Fruit fly (Drosophila melanogaster) whole organism, adult: Measurements from ENCODE around the gene CG14609.

Source experiments
- CG11617 ChIP-seq: fragments of 200-800 bp; sonication (Bioruptor generic); optimal IDR thresholded peaks from 2 replicates; lab custom pipeline; 2017; ENCODE audit warnings: mild to moderate bottlenecking, missing biosample characterization, missing genetic modification reagents, missing genetic modification characterization
- CG14711 ChIP-seq: fragments of 200-800 bp; sonication (Bioruptor generic); optimal IDR thresholded peaks from 2 replicates; lab custom pipeline; 2018; ENCODE audit warnings: missing biosample characterization, mild to moderate bottlenecking, missing genetic modification characterization, moderate library complexity
- CG33017 ChIP-seq: fragments of 200-800 bp; sonication (Bioruptor generic); optimal IDR thresholded peaks from 2 replicates; lab custom pipeline; 2018; ENCODE audit warnings: missing biosample characterization, mild to moderate bottlenecking, missing genetic modification characterization, moderate library complexity
- CG7045 ChIP-seq: fragments of 200-800 bp; sonication (Bioruptor generic); optimal IDR thresholded peaks from 2 replicates; lab custom pipeline; 2017; ENCODE audit warnings: missing biosample characterization, mild to moderate bottlenecking, missing genetic modification characterization
- CG7101 ChIP-seq: fragments of 200-800 bp; sonication (Bioruptor generic); optimal IDR thresholded peaks from 2 replicates; lab custom pipeline; 2018; ENCODE audit warnings: missing biosample characterization, mild to moderate bottlenecking, missing genetic modification characterization, moderate library complexity
- Crg-1 ChIP-seq: fragments of 200-800 bp; sonication (Bioruptor generic); optimal IDR thresholded peaks from 2 replicates; lab custom pipeline; 2016; ENCODE audit warnings: missing biosample characterization, missing genetic modification characterization
- bab1 ChIP-seq: fragments of 200-800 bp; sonication (Bioruptor generic); optimal IDR thresholded peaks from 3 replicates; lab custom pipeline; 2019; ENCODE audit warnings: missing biosample characterization, mild to moderate bottlenecking, missing genetic modification characterization, moderate library complexity
- cnc ChIP-seq, 2 experiments: fragments of >200 bp; optimal IDR thresholded peaks; 2 replicates each; lab custom pipeline; 2017
- ovo ChIP-seq: fragments of 200-800 bp; sonication (Bioruptor generic); optimal IDR thresholded peaks from 2 replicates; lab custom pipeline; 2016; ENCODE audit warnings: missing biosample characterization, missing genetic modification characterization
- pad ChIP-seq: fragments of 200-800 bp; sonication (Bioruptor generic); optimal IDR thresholded peaks from 3 replicates; lab custom pipeline; 2017; ENCODE audit warnings: missing biosample characterization, missing genetic modification characterization, mild to moderate bottlenecking, moderate library complexity, missing genetic modification reagents
- tj ChIP-seq: fragments of 200-800 bp; sonication (Bioruptor generic); optimal IDR thresholded peaks from 3 replicates; lab custom pipeline; 2017; ENCODE audit warnings: missing biosample characterization, mild to moderate bottlenecking, missing genetic modification characterization, moderate library complexity
- toe ChIP-seq: fragments of 200-800 bp; sonication (Bioruptor generic); optimal IDR thresholded peaks from 2 replicates; lab custom pipeline; 2016; ENCODE audit warnings: missing biosample characterization, missing genetic modification characterization

DNA sequence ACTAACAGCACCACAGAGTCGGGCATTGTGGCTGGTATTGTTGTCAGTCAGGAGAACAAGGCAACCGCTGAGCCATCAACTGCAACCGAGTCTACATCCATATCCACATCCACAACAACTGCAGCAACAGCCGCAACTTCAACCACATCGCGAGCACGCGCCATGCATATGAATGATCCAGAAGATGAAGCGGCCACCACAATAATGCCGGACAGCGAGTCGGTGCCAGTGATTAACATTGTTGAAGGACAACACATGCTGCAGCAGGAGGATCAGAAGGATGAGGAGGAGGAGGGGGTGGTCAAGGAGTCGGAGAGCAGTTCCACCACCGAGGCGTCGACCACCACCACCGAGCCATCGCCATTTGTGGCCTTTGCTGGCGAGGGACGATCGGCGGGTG, 26.0 kb upstream of the CG14609 start:
- TF ChIP-seq tj (GFP tag; lab: Kevin White, UChicago) = no peak
- TF ChIP-seq CG33017 (tag; lab: Kevin White, UChicago) = no peak
- no peak for TF ChIP-seq toe (GFP tag; lab: Kevin White, UChicago)
- TF ChIP-seq pad (GFP tag; lab: Kevin White, UChicago) = no peak
- no peak for TF ChIP-seq cnc (optimal IDR thresholded peaks at IDR 0.05; lab: Kevin White, UChicago)
- TF ChIP-seq Crg-1 (GFP tag; lab: Kevin White, UChicago) = no peak
- no peak for TF ChIP-seq CG7101 (tag; lab: Kevin White, UChicago)
- no peak for TF ChIP-seq bab1
- no peak for TF ChIP-seq CG14711 (tag; lab: Kevin White, UChicago)
- no peak for TF ChIP-seq CG7045 (GFP tag; lab: Kevin White, UChicago)
- no peak for TF ChIP-seq ovo (GFP tag; lab: Kevin White, UChicago)
- TF ChIP-seq CG11617 = no peak
